Fruit fly (Drosophila melanogaster): ENCODE results near the gene CG45413.
A peak's percentile ranks its signal among the peaks of the same experiment; 100 is the strongest.

The CG45413 gene

DNA sequence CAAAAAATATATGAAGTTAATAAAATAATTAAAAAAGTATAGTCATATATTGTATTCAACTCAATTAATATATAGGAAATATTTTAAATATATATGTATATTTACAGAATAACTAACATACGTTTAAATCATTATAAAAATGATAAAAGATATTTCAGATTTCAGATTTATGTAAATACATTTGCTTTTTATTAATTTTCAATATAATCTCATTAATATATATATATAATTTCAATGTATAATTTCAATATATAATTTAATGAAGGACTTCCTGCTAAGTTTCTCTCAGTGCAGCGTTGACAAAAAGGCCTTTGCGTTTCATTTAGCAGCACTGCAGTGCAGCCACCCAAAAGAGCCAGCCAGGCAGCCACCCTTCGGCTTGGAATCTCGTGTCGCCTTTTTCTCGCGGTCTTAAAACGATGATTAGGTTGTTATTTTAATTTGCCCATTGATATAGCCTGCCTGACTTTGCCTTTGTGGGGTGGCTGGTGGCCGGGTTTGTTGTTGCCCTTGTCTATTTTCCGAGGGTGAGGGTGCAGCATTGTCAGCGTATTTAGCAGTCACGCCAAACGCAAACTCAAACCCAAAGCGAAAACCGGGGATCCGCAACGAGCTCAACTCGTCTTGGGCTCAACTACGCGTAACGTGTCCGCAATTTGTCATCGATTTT lies 45.9 kb downstream of the CG45413 start:
- TF ChIP-seq CG18599 (GFP tag; optimal IDR thresholded peaks at IDR 0.05) (peak; percentile 34), CG6683 (GFP tag; optimal IDR thresholded peaks at IDR 0.05) (no peak), Doc2 (GFP tag; IDR thresholded peaks at IDR 0.05) (no peak), CG4282 (GFP tag; optimal IDR thresholded peaks at IDR 0.05) (no peak), Awh (GFP tag; IDR thresholded peaks at IDR 0.05) (no peak), CG11398 (GFP tag; optimal IDR thresholded peaks at IDR 0.05) (no peak), nau (GFP tag; optimal IDR thresholded peaks at IDR 0.05) (no peak), br (optimal IDR thresholded peaks at IDR 0.05) (no peak), NC2β (GFP tag; optimal IDR thresholded peaks at IDR 0.05) (no peak), fd96Cb (tag; optimal IDR thresholded peaks at IDR 0.05) (peak; percentile 18), CG11560 (tag; IDR thresholded peaks at IDR 0.05) (no peak), CG6654 (GFP tag; optimal IDR thresholded peaks at IDR 0.05) (no peak), Hey (tag; optimal IDR thresholded peaks at IDR 0.05) (peak; percentile 64), CG3847 (GFP tag; IDR thresholded peaks at IDR 0.05) (no peak), croc (GFP tag; conservative IDR thresholded peaks at IDR 0.05) (no peak), CG16813 (GFP tag; IDR thresholded peaks at IDR 0.05; ENCODE audit: partially characterized antibody) (no peak), CG30403 (GFP tag; optimal IDR thresholded peaks at IDR 0.05) (no peak), luna (GFP tag; optimal IDR thresholded peaks at IDR 0.05) (no peak), pnt (GFP tag; optimal IDR thresholded peaks at IDR 0.05) (no peak), cg (GFP tag; optimal IDR thresholded peaks at IDR 0.05) (no peak), al (GFP tag; IDR thresholded peaks at IDR 0.05) (no peak), Nf-YA (GFP tag; IDR thresholded peaks at IDR 0.05) (no peak), CG13424 (tag; optimal IDR thresholded peaks at IDR 0.05) (peak; percentile 58), Antp (GFP tag; optimal IDR thresholded peaks at IDR 0.05) (no peak), CG10565 (GFP tag; optimal IDR thresholded peaks at IDR 0.05) (no peak), CG7928 (GFP tag; optimal IDR thresholded peaks at IDR 0.05) (no peak), Kr (GFP tag; optimal IDR thresholded peaks at IDR 0.05) (no peak), fd64A (GFP tag; optimal IDR thresholded peaks at IDR 0.05) (no peak), CG31224 (GFP tag; IDR thresholded peaks at IDR 0.05) (no peak), CG15696 (tag; optimal IDR thresholded peaks at IDR 0.05) (peak; percentile 54), BEAF-32 (GFP tag; optimal IDR thresholded peaks at IDR 0.05) (no peak), Mes4 (GFP tag; optimal IDR thresholded peaks at IDR 0.05) (no peak), Bdp1 (GFP tag; optimal IDR thresholded peaks at IDR 0.05) (no peak), Asciz (GFP tag; optimal IDR thresholded peaks at IDR 0.05) (peak; percentile 18), Atf6 (GFP tag; IDR thresholded peaks at IDR 0.05) (no peak), TFAM (GFP tag; optimal IDR thresholded peaks at IDR 0.05) (no peak), kay (GFP tag; optimal IDR thresholded peaks at IDR 0.05) (no peak), pzg (GFP tag; optimal IDR thresholded peaks at IDR 0.05) (no peak), CG14014 (GFP tag; IDR thresholded peaks at IDR 0.05) (no peak), HLHmδ (GFP tag; optimal IDR thresholded peaks at IDR 0.05) (no peak), BtbVII (GFP tag; optimal IDR thresholded peaks at IDR 0.05) (no peak), MBD-R2 (GFP tag; IDR thresholded peaks at IDR 0.05) (no peak), Spps (tag; optimal IDR thresholded peaks at IDR 0.05) (peak; percentile 21), dati (GFP tag; IDR thresholded peaks at IDR 0.05) (no peak), CG10979 (tag; optimal IDR thresholded peaks at IDR 0.05) (peak; percentile 79), Fer2 (tag; optimal IDR thresholded peaks at IDR 0.05) (no peak), row (GFP tag; IDR thresholded peaks at IDR 0.05) (peak; percentile 39; the same call in 2 of the 3 replicates), CG12299 (tag; optimal IDR thresholded peaks at IDR 0.05) (no peak), CG2120 (GFP tag; optimal IDR thresholded peaks at IDR 0.05) (no peak), nerfin-1 (tag; optimal IDR thresholded peaks at IDR 0.05) (peak; percentile 51), YL-1 (GFP tag; optimal IDR thresholded peaks at IDR 0.05) (no peak)

All from whole organism, embryonic.